Fruit fly (Drosophila melanogaster) whole organism, embryonic: ENCODE results near the gene CG9928.

Experiments
- CG14050 ChIP-seq: fragments of 200-800 bp; sonication (Bioruptor generic); IDR thresholded peaks from 3 replicates; pipeline ENCODE4 v1.3.6; 2022; ENCODE audit warnings: missing biosample characterization, missing genetic modification characterization
- CG1602 ChIP-seq: fragments of 200-800 bp; sonication (Bioruptor generic); optimal IDR thresholded peaks from 3 replicates; lab custom pipeline; 2016; ENCODE audit warnings: missing biosample characterization, missing genetic modification characterization
- CG2202 ChIP-seq: fragments of 200-800 bp; sonication (Bioruptor generic); optimal IDR thresholded peaks from 2 replicates; lab custom pipeline; 2018; ENCODE audit warnings: missing biosample characterization, mild to moderate bottlenecking, missing genetic modification characterization
- Hr51 ChIP-seq, 2 experiments: fragments of 200-800 bp; sonication (Bioruptor generic); optimal IDR thresholded peaks; 2 replicates in 1 of 2; 3 replicates in 1 of 2; lab custom pipeline; 2016 to 2018; ENCODE audit warnings: missing biosample characterization in 2 of 2, missing genetic modification characterization in 2 of 2, mild to moderate bottlenecking in 1 of 2, moderate library complexity in 1 of 2
- PHDP ChIP-seq: fragments of 200-800 bp; sonication (Bioruptor generic); optimal IDR thresholded peaks from 3 replicates; lab custom pipeline; 2018; ENCODE audit warnings: missing biosample characterization, mild to moderate bottlenecking, missing genetic modification characterization, moderate library complexity
- Ravus ChIP-seq: fragments of 200-800 bp; sonication (Bioruptor generic); IDR thresholded peaks from 2 replicates; pipeline ENCODE4 v1.3.6; 2022; ENCODE audit warnings: missing biosample characterization, missing genetic modification characterization
- Stat92E ChIP-seq, 3 experiments: fragments of >200 bp in 2 of 3; fragments of 200-800 bp in 1 of 3; sonication (Bioruptor generic) in 1 of 3; optimal IDR thresholded peaks; 2 replicates each; lab custom pipeline; 2017 to 2019; ENCODE audit warnings: missing biosample characterization in 3 of 3, missing genetic modification characterization in 3 of 3, mild to moderate bottlenecking in 1 of 3, moderate library complexity in 1 of 3
- maf-S ChIP-seq: fragments of 200-800 bp; sonication (Bioruptor generic); optimal IDR thresholded peaks from 2 replicates; lab custom pipeline; 2016; ENCODE audit warnings: missing biosample characterization, missing genetic modification characterization
- org-1 ChIP-seq: fragments of 200-800 bp; sonication (Bioruptor generic); optimal IDR thresholded peaks from 2 replicates; lab custom pipeline; 2017; ENCODE audit warnings: missing biosample characterization, missing genetic modification characterization
- schlank ChIP-seq: fragments of 200-800 bp; sonication (Bioruptor generic); optimal IDR thresholded peaks from 2 replicates; lab custom pipeline; 2018; ENCODE audit warnings: missing biosample characterization, mild to moderate bottlenecking, missing genetic modification characterization
- toy ChIP-seq: fragments of 200-800 bp; sonication (Bioruptor generic); IDR thresholded peaks from 2 replicates; pipeline ENCODE4 v1.3.6; 2022; ENCODE audit warnings: missing biosample characterization, missing genetic modification characterization

DNA sequence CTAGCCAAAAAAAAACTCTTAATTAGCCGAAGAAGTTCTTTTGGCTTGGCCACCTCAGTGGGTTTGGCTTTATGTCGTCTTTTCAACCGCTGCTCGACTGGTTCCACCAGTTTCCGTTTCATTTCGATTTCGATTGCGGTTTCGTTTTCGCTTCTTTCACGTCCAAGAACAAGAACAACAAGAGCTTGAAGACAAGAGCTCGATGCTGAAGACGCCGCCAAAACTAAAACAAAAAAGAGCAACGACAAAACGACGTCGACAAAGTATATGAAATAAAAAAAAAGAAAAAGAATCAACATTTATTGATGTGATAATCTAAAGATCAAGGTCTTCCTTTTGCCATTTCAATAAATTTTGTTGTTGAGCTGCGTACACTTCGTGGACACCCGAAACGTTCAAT is 20.2 kb downstream of the CG9928 start:
- no peak for TF ChIP-seq CG1602 (GFP tag; lab: Kevin White, UChicago)
- no peak for TF ChIP-seq PHDP (tag; lab: Kevin White, UChicago)
- no peak for TF ChIP-seq CG14050
- no peak for TF ChIP-seq toy (GFP tag; lab: Robert Waterston, UW)
- no peak for TF ChIP-seq CG2202 (tag; lab: Kevin White, UChicago)
- no peak for TF ChIP-seq schlank (tag; lab: Kevin White, UChicago)
- no peak for TF ChIP-seq Stat92E (GFP tag; optimal IDR thresholded peaks at IDR 0.05; lab: Kevin White, UChicago)
- TF ChIP-seq Ravus (GFP tag; lab: Robert Waterston, UW) = no peak
- TF ChIP-seq Hr51 (GFP tag; optimal IDR thresholded peaks at IDR 0.05; lab: Kevin White, UChicago) = no peak
- no peak for TF ChIP-seq maf-S (GFP tag; lab: Kevin White, UChicago)
- no peak for TF ChIP-seq org-1 (GFP tag; lab: Kevin White, UChicago)
